Worm (Caenorhabditis elegans) whole organism, late embryonic: ENCODE results near the gene ZK596.2.

ENCODE experiments used
- K02D7.2 ChIP-seq: sonication (generic microtip); optimal IDR thresholded peaks from 2 replicates; lab custom pipeline; 2017; ENCODE audit warnings: mild to moderate bottlenecking, missing genetic modification characterization, missing compliant biosample characterization
- T23F11.4 ChIP-seq: fragments of 200-800 bp; sonication (Bioruptor generic); optimal IDR thresholded peaks from 2 replicates; lab custom pipeline; 2018; ENCODE audit warnings: mild to moderate bottlenecking, missing genetic modification characterization, missing compliant biosample characterization
- ama-1 ChIP-seq: fragments of 150-350 bp; optimal IDR thresholded peaks from 2 replicates; lab custom pipeline; 2014
- ceh-9 ChIP-seq: sonication (generic microtip); optimal IDR thresholded peaks from 2 replicates; lab custom pipeline; 2016; ENCODE audit warnings: mild to moderate bottlenecking, missing genetic modification characterization, inconsistent platforms, missing compliant biosample characterization
- elt-2 ChIP-seq: sonication (generic microtip); optimal IDR thresholded peaks from 2 replicates; lab custom pipeline; 2016; ENCODE audit warnings: missing genetic modification reagents, missing genetic modification characterization, missing compliant biosample characterization
- fkh-10 ChIP-seq: fragments of 150-350 bp; optimal IDR thresholded peaks from 2 replicates; lab custom pipeline; 2014; ENCODE audit warnings: missing biosample characterization, missing genetic modification reagents, missing genetic modification characterization
- mec-3 ChIP-seq: sonication (generic microtip); optimal IDR thresholded peaks from 2 replicates; lab custom pipeline; 2016; ENCODE audit warnings: borderline replicate concordance, missing genetic modification characterization, missing compliant biosample characterization
- pha-4 ChIP-seq: fragments of 150-350 bp; optimal IDR thresholded peaks from 2 replicates; lab custom pipeline; 2018; ENCODE audit warnings: missing biosample characterization, missing genetic modification reagents, missing genetic modification characterization
- pqm-1 ChIP-seq: sonication (generic microtip); optimal IDR thresholded peaks from 2 replicates; lab custom pipeline; 2016; ENCODE audit warnings: missing genetic modification characterization, missing compliant biosample characterization
- sox-4 ChIP-seq: sonication (generic microtip); optimal IDR thresholded peaks from 2 replicates; lab custom pipeline; 2017; ENCODE audit warnings: mild to moderate bottlenecking, missing genetic modification characterization, inconsistent platforms, missing compliant biosample characterization
- syd-9 ChIP-seq: sonication (generic microtip); optimal IDR thresholded peaks from 2 replicates; lab custom pipeline; 2016; ENCODE audit warnings: mild to moderate bottlenecking, missing genetic modification characterization, moderate library complexity, missing compliant biosample characterization
- tbx-7 ChIP-seq: sonication (generic microtip); optimal IDR thresholded peaks from 2 replicates; lab custom pipeline; 2016; ENCODE audit warnings: missing genotype, missing genetic modification characterization, missing compliant biosample characterization
- unc-42 ChIP-seq: sonication (generic microtip); optimal IDR thresholded peaks from 2 replicates; lab custom pipeline; 2016; ENCODE audit warnings: missing genotype, missing genetic modification characterization, missing compliant biosample characterization

- TF ChIP-seq unc-42 (tag; lab: Kevin White, UChicago) (no peak), K02D7.2 (tag; lab: Kevin White, UChicago) (no peak), sox-4 (tag; lab: Kevin White, UChicago) (no peak), pqm-1 (tag; lab: Kevin White, UChicago) (no peak), fkh-10 (GFP tag; lab: Kevin White, UChicago) (no peak), ceh-9 (tag; lab: Kevin White, UChicago) (no peak), ama-1 (lab: Kevin White, UChicago) (no peak), elt-2 (tag; lab: Kevin White, UChicago) (no peak), tbx-7 (no peak), mec-3 (no peak), pha-4 (no peak), syd-9 (no peak), T23F11.4 (GFP tag; lab: Kevin White, UChicago) (no peak)
These were observed 7.0 kb upstream of the ZK596.2 start for ce11 chrIV:10916134-10916533.
